Worm (Caenorhabditis elegans) whole organism, L4 larva: ENCODE measurements around the gene sid-5.
A peak's percentile ranks its signal among the peaks of the same experiment; 100 is the strongest.

ENCODE experiments used
- F26F4.8 ChIP-seq: fragments of 200-800 bp; sonication (Bioruptor generic); conservative IDR thresholded peaks from 2 replicates; pipeline ENCODE4 v1.3.6; 2022; ENCODE audit warnings: missing genetic modification characterization, missing compliant biosample characterization
- F49E8.2 ChIP-seq: sonication (generic microtip); optimal IDR thresholded peaks from 2 replicates; lab custom pipeline; 2016; ENCODE audit warnings: missing compliant biosample characterization, mild to moderate bottlenecking, missing genetic modification characterization, borderline replicate concordance
- T20F7.1 ChIP-seq: fragments of 200-800 bp; sonication (Bioruptor generic); optimal IDR thresholded peaks from 2 replicates; lab custom pipeline; 2018; ENCODE audit warnings: mild to moderate bottlenecking, missing genetic modification characterization, missing compliant biosample characterization
- Y105C5A.15 ChIP-seq: fragments of 200-800 bp; sonication (Bioruptor generic); IDR thresholded peaks from 2 replicates; pipeline ENCODE4 v1.3.6; 2022; ENCODE audit warnings: missing genetic modification characterization, missing compliant biosample characterization
- Y48G9A.11 ChIP-seq: fragments of 200-800 bp; sonication (Bioruptor generic); IDR thresholded peaks from 2 replicates; pipeline ENCODE4 v1.3.6; 2022; ENCODE audit warnings: missing genetic modification reagents, missing genetic modification characterization, missing compliant biosample characterization
- Y5F2A.4 ChIP-seq: fragments of 200-800 bp; sonication (Bioruptor generic); optimal IDR thresholded peaks from 2 replicates; lab custom pipeline; 2018; ENCODE audit warnings: mild to moderate bottlenecking, missing genetic modification characterization, missing compliant biosample characterization
- ZK337.2 ChIP-seq: fragments of 200-800 bp; sonication (Bioruptor generic); IDR thresholded peaks from 2 replicates; pipeline ENCODE4 v1.3.6; 2022; ENCODE audit warnings: missing genetic modification reagents, missing genetic modification characterization, missing compliant biosample characterization
- ceh-20 ChIP-seq: fragments of 200-800 bp; sonication (Bioruptor generic); IDR thresholded peaks from 2 replicates; pipeline ENCODE4 v1.3.6; 2022; ENCODE audit warnings: missing genetic modification reagents, missing genetic modification characterization, missing compliant biosample characterization
- ceh-32 ChIP-seq: sonication (generic microtip); optimal IDR thresholded peaks from 2 replicates; lab custom pipeline; 2016; ENCODE audit warnings: mild to moderate bottlenecking, missing genetic modification characterization, missing compliant biosample characterization; ENCODE audit not compliant: poor library complexity
- ceh-62 ChIP-seq: sonication (generic microtip); optimal IDR thresholded peaks from 2 replicates; lab custom pipeline; 2017; ENCODE audit warnings: missing biosample characterization, missing genetic modification characterization
- ceh-82 ChIP-seq: sonication (generic microtip); optimal IDR thresholded peaks from 2 replicates; lab custom pipeline; 2017; ENCODE audit warnings: missing biosample characterization, missing genetic modification characterization
- ces-1 ChIP-seq: fragments of 150-350 bp; sonication (generic microtip); optimal IDR thresholded peaks from 4 replicates; lab custom pipeline; 2014; ENCODE audit warnings: missing biosample characterization, missing genetic modification reagents, missing genetic modification characterization
- cey-2 ChIP-seq: sonication (generic microtip); optimal IDR thresholded peaks from 3 replicates; lab custom pipeline; 2017; ENCODE audit warnings: missing genetic modification characterization, mild to moderate bottlenecking, missing compliant biosample characterization, antibody characterized with exemption, borderline replicate concordance; ENCODE audit not compliant: insufficient read depth
- daf-16 ChIP-seq, 3 experiments: sonication (generic microtip); optimal IDR thresholded peaks; 2 replicates each; lab custom pipeline; 2016 to 2017; ENCODE audit warnings: missing genetic modification characterization in 3 of 3, missing genetic modification reagents in 3 of 3, mild to moderate bottlenecking in 2 of 3, missing compliant biosample characterization in 2 of 3, missing biosample characterization in 1 of 3, moderate library complexity in 1 of 3
- dmd-6 ChIP-seq: fragments of 200-800 bp; sonication (Bioruptor generic); IDR thresholded peaks from 2 replicates; pipeline ENCODE4 v1.3.6; 2022; ENCODE audit warnings: missing genetic modification reagents, missing genetic modification characterization, missing compliant biosample characterization
- dmd-9 ChIP-seq: fragments of 200-800 bp; sonication (Bioruptor generic); IDR thresholded peaks from 2 replicates; pipeline ENCODE4 v1.3.6; 2022; ENCODE audit warnings: missing genetic modification reagents, missing genetic modification characterization, missing compliant biosample characterization
- dpl-1 ChIP-seq: fragments of 150-350 bp; optimal IDR thresholded peaks from 2 replicates; lab custom pipeline; 2014; ENCODE audit warnings: missing biosample characterization, missing genetic modification reagents, missing genetic modification characterization
- dve-1 ChIP-seq: sonication (generic microtip); optimal IDR thresholded peaks from 2 replicates; lab custom pipeline; 2017; ENCODE audit warnings: antibody characterized with exemption, mild to moderate bottlenecking, missing genetic modification characterization, missing compliant biosample characterization; ENCODE audit not compliant: insufficient read depth
- egl-43 ChIP-seq: fragments of 200-800 bp; sonication (Bioruptor generic); IDR thresholded peaks from 2 replicates; pipeline ENCODE4 v1.3.6; 2022; ENCODE audit warnings: missing genetic modification reagents, missing genetic modification characterization, missing compliant biosample characterization
- fkh-10 ChIP-seq: fragments of 150-350 bp; optimal IDR thresholded peaks from 2 replicates; lab custom pipeline; 2014; ENCODE audit warnings: missing biosample characterization, missing genetic modification reagents, missing genetic modification characterization
- fos-1 ChIP-seq: fragments of 150-350 bp; optimal IDR thresholded peaks from 2 replicates; lab custom pipeline; 2014; ENCODE audit warnings: missing biosample characterization, missing genetic modification characterization
- hif-1 ChIP-seq, 2 experiments: sonication (generic microtip); optimal IDR thresholded peaks; 2 replicates each; lab custom pipeline; 2016 to 2017; ENCODE audit warnings: missing compliant biosample characterization in 2 of 2, missing genetic modification characterization in 2 of 2, missing genetic modification reagents in 2 of 2, missing genotype in 2 of 2, mild to moderate bottlenecking in 1 of 2
- hlh-11 ChIP-seq: fragments of 200-800 bp; sonication (Bioruptor generic); optimal IDR thresholded peaks from 2 replicates; lab custom pipeline; 2018; ENCODE audit warnings: mild to moderate bottlenecking, missing genetic modification characterization, missing compliant biosample characterization
- hlh-30 ChIP-seq: sonication (generic microtip); optimal IDR thresholded peaks from 2 replicates; lab custom pipeline; 2017; ENCODE audit warnings: antibody characterized with exemption, mild to moderate bottlenecking, missing genetic modification characterization, missing compliant biosample characterization; ENCODE audit not compliant: insufficient read depth
- lin-1 ChIP-seq: fragments of 200-800 bp; sonication (Bioruptor generic); IDR thresholded peaks from 2 replicates; pipeline ENCODE4 v1.3.6; 2022; ENCODE audit warnings: missing genetic modification reagents, missing genetic modification characterization, missing compliant biosample characterization
- mep-1 ChIP-seq: fragments of 150-350 bp; sonication (generic microtip); optimal IDR thresholded peaks from 3 replicates; lab custom pipeline; 2014; ENCODE audit warnings: missing biosample characterization, missing genetic modification characterization
- nhr-10 ChIP-seq: fragments of 150-350 bp; optimal IDR thresholded peaks from 2 replicates; lab custom pipeline; 2014; ENCODE audit warnings: missing biosample characterization, missing genetic modification characterization
- nhr-102 ChIP-seq: sonication (generic microtip); optimal IDR thresholded peaks from 2 replicates; lab custom pipeline; 2016; ENCODE audit warnings: mild to moderate bottlenecking, missing genetic modification characterization, moderate library complexity, missing compliant biosample characterization
- nhr-11 ChIP-seq: fragments of 150-350 bp; optimal IDR thresholded peaks from 2 replicates; lab custom pipeline; 2014; ENCODE audit warnings: missing biosample characterization, missing genetic modification characterization
- nhr-28 ChIP-seq: fragments of 150-350 bp; optimal IDR thresholded peaks from 2 replicates; lab custom pipeline; 2014; ENCODE audit warnings: missing biosample characterization, missing genetic modification characterization
- nhr-41 ChIP-seq: fragments of 200-800 bp; sonication (Bioruptor generic); IDR thresholded peaks from 2 replicates; pipeline ENCODE4 v1.3.6; 2022; ENCODE audit warnings: missing genetic modification reagents, missing genetic modification characterization, missing compliant biosample characterization
- nhr-48 ChIP-seq: sonication (generic microtip); optimal IDR thresholded peaks from 2 replicates; lab custom pipeline; 2016; ENCODE audit warnings: mild to moderate bottlenecking, missing genetic modification characterization, missing compliant biosample characterization
- nhr-6 ChIP-seq: fragments of 150-350 bp; optimal IDR thresholded peaks from 2 replicates; lab custom pipeline; 2014; ENCODE audit warnings: missing biosample characterization, missing genetic modification characterization
- nhr-76 ChIP-seq: fragments of 150-350 bp; optimal IDR thresholded peaks from 2 replicates; lab custom pipeline; 2014; ENCODE audit warnings: missing biosample characterization, missing genetic modification characterization
- nhr-77 ChIP-seq: fragments of 150-350 bp; optimal IDR thresholded peaks from 2 replicates; lab custom pipeline; 2014; ENCODE audit warnings: missing biosample characterization, missing genetic modification characterization
- pha-4 ChIP-seq, 2 experiments: fragments of 150-350 bp in 1 of 2; fragments of 200-800 bp in 1 of 2; sonication (Bioruptor generic) in 1 of 2; IDR thresholded peaks in 1 of 2; optimal IDR thresholded peaks in 1 of 2; 2 replicates each; pipeline versions ENCODE4 v1.3.6 to Lab custom; 2014 to 2022; ENCODE audit warnings: missing genetic modification characterization in 2 of 2, missing genetic modification reagents in 2 of 2, missing biosample characterization in 1 of 2, missing compliant biosample characterization in 1 of 2
- php-3 ChIP-seq: fragments of 200-800 bp; sonication (Bioruptor generic); IDR thresholded peaks from 2 replicates; pipeline ENCODE4 v1.3.6; 2022; ENCODE audit warnings: missing genetic modification reagents, missing genetic modification characterization, missing compliant biosample characterization
- pqm-1 ChIP-seq: sonication (generic microtip); optimal IDR thresholded peaks from 2 replicates; lab custom pipeline; 2017; ENCODE audit warnings: missing biosample characterization, missing genetic modification characterization
- unc-39 ChIP-seq: sonication (generic microtip); optimal IDR thresholded peaks from 2 replicates; lab custom pipeline; 2017; ENCODE audit warnings: missing biosample characterization, missing genetic modification characterization
- unc-62 ChIP-seq, 3 experiments: fragments of 150-350 bp in 1 of 3; sonication (generic microtip); optimal IDR thresholded peaks in 2 of 3; peaks in 1 of 3; 1 replicate in 1 of 3; 2 replicates in 2 of 3; lab custom pipeline; 2014 to 2017; ENCODE audit warnings: missing biosample characterization in 3 of 3, missing genetic modification characterization in 3 of 3, missing genetic modification reagents in 3 of 3, missing genotype in 1 of 3
- zag-1 ChIP-seq: fragments of 150-350 bp; optimal IDR thresholded peaks from 2 replicates; lab custom pipeline; 2014; ENCODE audit warnings: missing biosample characterization, missing genetic modification characterization
- zfp-2 ChIP-seq: sonication (generic microtip); optimal IDR thresholded peaks from 2 replicates; lab custom pipeline; 2016; ENCODE audit warnings: mild to moderate bottlenecking, missing genetic modification characterization, missing compliant biosample characterization
- zip-2 ChIP-seq: fragments of 150-350 bp; optimal IDR thresholded peaks from 2 replicates; lab custom pipeline; 2014; ENCODE audit warnings: missing biosample characterization, missing genetic modification characterization
- ztf-11 ChIP-seq: fragments of 150-350 bp; optimal IDR thresholded peaks from 2 replicates; lab custom pipeline; 2014; ENCODE audit warnings: missing biosample characterization, missing genetic modification characterization
- ztf-7 ChIP-seq: fragments of 150-350 bp; optimal IDR thresholded peaks from 2 replicates; lab custom pipeline; 2014; ENCODE audit warnings: missing biosample characterization, missing genetic modification characterization

sid-5 gene

DNA sequence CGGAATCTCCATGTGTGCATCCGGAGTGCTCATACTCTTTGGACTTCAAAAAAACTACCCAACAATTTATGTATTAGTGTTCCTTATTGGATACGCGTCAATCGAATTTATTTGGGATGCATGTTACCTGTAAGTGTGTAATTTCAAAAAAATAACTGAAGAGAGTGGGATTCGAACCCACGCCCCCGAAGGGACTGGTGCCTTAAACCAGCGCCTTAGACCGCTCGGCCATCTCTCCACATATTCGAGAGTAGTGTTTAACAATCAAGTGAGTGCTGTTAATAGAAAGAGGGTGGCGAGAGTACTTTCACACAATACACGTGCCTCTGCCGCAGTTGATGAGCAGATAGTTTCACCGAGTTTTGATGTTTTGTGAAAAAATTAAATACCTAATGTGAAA, 1.6 kb upstream of the sid-5 start (continued):
- TF ChIP-seq zfp-2 (peak; percentile 29), ces-1 (GFP tag; lab: Kevin White, UChicago) (no peak), ZK337.2 (peak; percentile 76)

DNA sequence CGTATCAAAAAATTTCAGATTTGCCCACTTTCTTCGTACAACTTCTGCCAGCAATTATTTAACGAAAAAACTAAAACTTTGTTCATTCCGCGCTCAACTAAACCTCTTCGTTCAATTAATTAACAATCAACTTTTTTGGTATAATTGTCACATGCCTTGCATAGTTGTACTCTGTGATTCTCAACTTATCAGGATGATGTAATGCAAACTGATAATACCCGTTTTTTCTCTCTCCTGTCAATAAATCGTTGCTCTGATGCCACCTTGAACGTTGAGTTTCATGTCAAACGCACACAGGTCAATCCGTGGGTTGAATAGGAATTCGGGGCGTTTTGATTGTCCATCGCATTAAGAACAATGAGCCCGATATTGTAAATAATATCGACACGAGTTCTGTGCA, 1.1 kb downstream of the sid-5 start:
- no peak for TF ChIP-seq ceh-32 (tag; lab: Kevin White, UChicago)
- TF ChIP-seq egl-43 (GFP tag; lab: Robert Waterston, UW) = no peak
- no peak for TF ChIP-seq unc-62 (GFP tag; optimal IDR thresholded peaks at IDR 0.05 in 1 of 2; lab: Kevin White, UChicago)
- no peak for TF ChIP-seq unc-62 (tag; optimal IDR thresholded peaks at IDR 0.05; lab: Kevin White, UChicago)
- no peak for TF ChIP-seq dmd-9 (GFP tag; lab: Robert Waterston, UW)
- TF ChIP-seq hlh-30 (tag; lab: Kevin White, UChicago) = peak; percentile 25
- peak; percentile 8 for TF ChIP-seq nhr-102
- no peak for TF ChIP-seq fkh-10 (GFP tag; lab: Kevin White, UChicago)
- TF ChIP-seq T20F7.1 (GFP tag; lab: Kevin White, UChicago) = no peak
- TF ChIP-seq ceh-62 (tag; lab: Kevin White, UChicago) = no peak
- TF ChIP-seq zag-1 (tag; lab: Kevin White, UChicago) = no peak
- TF ChIP-seq nhr-11 = no peak
- TF ChIP-seq nhr-6 (tag; lab: Kevin White, UChicago) = no peak
- peak; percentile 86 for TF ChIP-seq dve-1
- no peak for TF ChIP-seq unc-39 (tag; lab: Kevin White, UChicago)
- no peak for TF ChIP-seq Y48G9A.11 (GFP tag; lab: Robert Waterston, UW)
- TF ChIP-seq hlh-11 (tag; lab: Kevin White, UChicago) = peak; percentile 76
- peak; percentile 50 for TF ChIP-seq mep-1
- TF ChIP-seq ceh-20 = 0 out of 2 replicates have a peak, but pooled peaks have one; percentile 17
- no peak for TF ChIP-seq ceh-82 (tag; lab: Kevin White, UChicago)
- TF ChIP-seq zip-2 = no peak
- TF ChIP-seq Y105C5A.15 (GFP tag; lab: Robert Waterston, UW) = no peak
- TF ChIP-seq php-3 (GFP tag; lab: Robert Waterston, UW) = peak; percentile 51; the same call in 1 of the 2 replicates
- no peak for TF ChIP-seq dpl-1
- TF ChIP-seq pqm-1 = peak; percentile 88
- TF ChIP-seq nhr-76 = no peak
- TF ChIP-seq hif-1 (tag; optimal IDR thresholded peaks at IDR 0.05; lab: Kevin White, UChicago) = peak in 1 of 2 experiments; percentile 21
- no peak for TF ChIP-seq F26F4.8 (GFP tag; lab: Robert Waterston, UW)
- no peak for TF ChIP-seq nhr-10 (tag; lab: Kevin White, UChicago)
- 0 out of 2 replicates have a peak, but pooled peaks have one; percentile 13 for TF ChIP-seq lin-1 (GFP tag; lab: Robert Waterston, UW)
- peak; percentile 77 for TF ChIP-seq nhr-28 (tag; lab: Kevin White, UChicago)
- TF ChIP-seq F49E8.2 (tag; lab: Kevin White, UChicago) = no peak
- TF ChIP-seq fos-1 (tag; lab: Kevin White, UChicago) = no peak
- TF ChIP-seq nhr-41 (GFP tag; lab: Robert Waterston, UW) = 0 out of 2 replicates have a peak, but pooled peaks have one; percentile 10
- TF ChIP-seq nhr-77 (tag; lab: Kevin White, UChicago) = peak; percentile 55
- TF ChIP-seq ztf-7 (tag; lab: Kevin White, UChicago) = peak; percentile 61
- TF ChIP-seq cey-2 (tag; lab: Kevin White, UChicago) = no peak
- no peak for TF ChIP-seq daf-16 (GFP tag; optimal IDR thresholded peaks at IDR 0.05; lab: Kevin White, UChicago)
- peak; percentile 78 for TF ChIP-seq daf-16 (tag; optimal IDR thresholded peaks at IDR 0.05; lab: Kevin White, UChicago)
- peak; percentile 85 for TF ChIP-seq dmd-6 (GFP tag; lab: Robert Waterston, UW)
- TF ChIP-seq nhr-48 = peak; percentile 50
- TF ChIP-seq pha-4 (GFP tag; IDR thresholded peaks at IDR 0.05; lab: Robert Waterston, UW) = no peak
- no peak for TF ChIP-seq pha-4 (tag; optimal IDR thresholded peaks at IDR 0.05; lab: Kevin White, UChicago)
- no peak for TF ChIP-seq Y5F2A.4 (GFP tag; lab: Kevin White, UChicago)
- no peak for TF ChIP-seq ztf-11 (tag; lab: Kevin White, UChicago)
